Worm (Caenorhabditis elegans) whole organism, young adult: Measurements from ENCODE around the gene C03H12.1.

Source experiments
- ama-1 ChIP-seq, 3 experiments: fragments of 150-350 bp in 1 of 3; sonication (generic microtip) in 2 of 3; optimal IDR thresholded peaks; 2 replicates each; lab custom pipeline; 2014 to 2018; ENCODE audit warnings: missing biosample characterization in 2 of 3, missing genetic modification characterization in 2 of 3, missing genetic modification reagents in 2 of 3
- dpff-1 ChIP-seq: sonication (generic microtip); optimal IDR thresholded peaks from 2 replicates; lab custom pipeline; 2017; ENCODE audit warnings: mild to moderate bottlenecking, missing genetic modification characterization, missing compliant biosample characterization
- ekl-4 ChIP-seq: fragments of 200-800 bp; sonication (Bioruptor generic); IDR thresholded peaks from 2 replicates; pipeline ENCODE4 v1.3.6; 2022; ENCODE audit warnings: missing genetic modification reagents, missing genetic modification characterization, missing compliant biosample characterization
- madf-6 ChIP-seq: fragments of 200-800 bp; sonication (Bioruptor generic); IDR thresholded peaks from 2 replicates; pipeline ENCODE4 v1.3.6; 2022; ENCODE audit warnings: missing genetic modification reagents, missing genetic modification characterization, missing compliant biosample characterization
- mel-28 ChIP-seq: sonication (generic microtip); optimal IDR thresholded peaks from 2 replicates; lab custom pipeline; 2016; ENCODE audit warnings: borderline replicate concordance, mild to moderate bottlenecking, missing genetic modification characterization, missing compliant biosample characterization
- rec-8 ChIP-seq, 2 experiments: sonication (generic microtip); optimal IDR thresholded peaks; 2 replicates each; lab custom pipeline; 2016; ENCODE audit warnings: mild to moderate bottlenecking in 2 of 2, missing genetic modification characterization in 2 of 2, missing genetic modification reagents in 2 of 2, missing genotype in 2 of 2, missing biosample characterization in 1 of 2, missing compliant biosample characterization in 1 of 2, moderate library complexity in 1 of 2
- sea-2 ChIP-seq: fragments of 200-800 bp; sonication (Bioruptor generic); IDR thresholded peaks from 2 replicates; pipeline ENCODE4 v1.3.6; 2022; ENCODE audit warnings: missing genetic modification characterization, missing compliant biosample characterization
- unc-62 ChIP-seq: fragments of 150-350 bp; optimal IDR thresholded peaks from 2 replicates; lab custom pipeline; 2014; ENCODE audit warnings: missing biosample characterization, missing genetic modification reagents, missing genetic modification characterization
- zim-3 ChIP-seq: sonication (generic microtip); optimal IDR thresholded peaks from 2 replicates; lab custom pipeline; 2017; ENCODE audit warnings: mild to moderate bottlenecking, missing genetic modification characterization, moderate library complexity, missing compliant biosample characterization

- TF ChIP-seq dpff-1 (tag; lab: Kevin White, UChicago) (no peak), rec-8 (tag; optimal IDR thresholded peaks at IDR 0.05; lab: Kevin White, UChicago) (no peak), zim-3 (tag; lab: Kevin White, UChicago) (no peak), ekl-4 (GFP tag; lab: Robert Waterston, UW) (no peak), sea-2 (no peak), unc-62 (GFP tag; lab: Kevin White, UChicago) (no peak), ama-1 (optimal IDR thresholded peaks at IDR 0.05; lab: Kevin White, UChicago) (no peak), ama-1 (GFP tag; optimal IDR thresholded peaks at IDR 0.05; lab: Kevin White, UChicago) (no peak), mel-28 (no peak), madf-6 (GFP tag; lab: Robert Waterston, UW) (no peak)
These were observed 23.0 kb upstream of the C03H12.1 start, which contains the start of gene pcdr-1 for ce11 chrX:15666169-15666811.
